Comparison of ENCODE assay signal across 6 worm cellular contexts in the genomic region with DNA sequence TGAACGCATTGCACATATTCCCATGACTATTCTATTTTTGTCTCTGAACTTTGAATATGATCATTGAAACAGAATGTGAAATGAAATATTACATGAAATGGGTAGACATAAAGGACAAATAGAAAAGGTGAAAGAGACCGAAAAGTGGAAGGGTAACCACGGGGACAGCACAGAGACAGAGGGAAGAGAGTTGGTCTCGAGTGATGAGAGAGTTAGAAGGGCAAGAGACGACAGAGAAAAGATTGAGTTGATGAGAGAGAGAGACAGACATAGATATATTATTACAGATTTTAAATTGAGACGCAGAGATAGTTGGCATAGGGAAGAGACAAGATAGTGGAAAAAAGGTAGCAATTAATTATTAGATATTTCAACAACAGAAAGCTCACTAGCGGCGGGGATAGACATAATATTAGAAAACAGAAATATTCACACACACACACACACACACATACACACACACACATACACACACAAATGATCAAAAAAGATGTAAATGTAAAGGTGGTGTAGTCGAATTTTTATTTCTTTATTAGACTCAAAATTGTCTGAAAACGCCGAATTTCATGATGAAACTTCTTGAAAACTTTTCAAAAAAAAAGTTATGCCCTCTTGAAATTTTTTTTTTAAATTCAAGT.
TF ChIP-seq lines count a peak whose summit lies in the region.

No protein-coding gene starts in this region.

TF ChIP-seq in whole organism, L1 larva, 84 proteins besides CTCF, POLR2A, EP300 and RAD21 (continued from another document and continues in another):
- TF ChIP-seq tlp-1 (tag; optimal IDR thresholded peaks at IDR 0.05; lab: Kevin White, UChicago) (no peak), isw-1 (GFP tag; IDR thresholded peaks at IDR 0.05; lab: Robert Waterston, UW) (no peak), fkh-10 (GFP tag; optimal IDR thresholded peaks at IDR 0.05; lab: Kevin White, UChicago) (no peak), zip-4 (GFP tag; optimal IDR thresholded peaks at IDR 0.05; lab: Kevin White, UChicago) (no peak), pqm-1 (tag; optimal IDR thresholded peaks at IDR 0.05; lab: Kevin White, UChicago) (no peak), C16A3.4 (tag; optimal IDR thresholded peaks at IDR 0.05; lab: Kevin White, UChicago) (peak; percentile 72), egl-13 (tag; optimal IDR thresholded peaks at IDR 0.05; lab: Kevin White, UChicago) (peak; percentile 2), F16B12.6 (tag; optimal IDR thresholded peaks at IDR 0.05; lab: Kevin White, UChicago) (peak; percentile 28), skn-1 (tag; optimal IDR thresholded peaks at IDR 0.05; lab: Kevin White, UChicago) (peak; percentile 61), lin-35 (GFP tag; optimal IDR thresholded peaks at IDR 0.05; lab: Kevin White, UChicago) (peak; percentile 44 to 73), unc-130 (tag; optimal IDR thresholded peaks at IDR 0.05; lab: Kevin White, UChicago) (no peak), alr-1 (tag; optimal IDR thresholded peaks at IDR 0.05; lab: Kevin White, UChicago; ENCODE audit: borderline replicate concordance) (no peak), efl-3 (GFP tag; optimal IDR thresholded peaks at IDR 0.05; lab: Kevin White, UChicago) (no peak), xbp-1 (tag; optimal IDR thresholded peaks at IDR 0.05; lab: Kevin White, UChicago) (peak; percentile 50), ceh-88 (GFP tag; IDR thresholded peaks at IDR 0.05; lab: Robert Waterston, UW) (no peak), lin-13 (GFP tag; optimal IDR thresholded peaks at IDR 0.05; lab: Kevin White, UChicago) (peak; percentile 2), snu-23 (GFP tag; optimal IDR thresholded peaks at IDR 0.05; lab: Kevin White, UChicago) (peak; percentile 88), swsn-7 (tag; optimal IDR thresholded peaks at IDR 0.05; lab: Kevin White, UChicago) (peak; percentile 74), egl-27 (tag; optimal IDR thresholded peaks at IDR 0.05; lab: Kevin White, UChicago) (peak; percentile 72 to 78), fos-1 (tag; optimal IDR thresholded peaks at IDR 0.05; lab: Kevin White, UChicago) (peak; percentile 41), snpc-4 (tag; optimal IDR thresholded peaks at IDR 0.05; lab: Kevin White, UChicago) (peak; percentile 13)

TF ChIP-seq in whole organism, L2 larva, 48 proteins besides CTCF, POLR2A, EP300 and RAD21 (continued from another document and continues in another):
- no peak for TF ChIP-seq mbf-1 (tag; optimal IDR thresholded peaks at IDR 0.05; lab: Kevin White, UChicago)
- peak; percentile 71 for TF ChIP-seq C34F6.9 (tag; optimal IDR thresholded peaks at IDR 0.05; lab: Kevin White, UChicago)
- no peak for TF ChIP-seq nhr-23 (tag; optimal IDR thresholded peaks at IDR 0.05; lab: Kevin White, UChicago)
- TF ChIP-seq alr-1 (tag; optimal IDR thresholded peaks at IDR 0.05; lab: Kevin White, UChicago) = no peak
- TF ChIP-seq crh-2 (tag; optimal IDR thresholded peaks at IDR 0.05; lab: Kevin White, UChicago) = peak; percentile 79
- TF ChIP-seq nhr-10 (tag; optimal IDR thresholded peaks at IDR 0.05; lab: Kevin White, UChicago) = peak; percentile 35
- peak; percentile 74 for TF ChIP-seq sma-3 (GFP tag; optimal IDR thresholded peaks at IDR 0.05; lab: Kevin White, UChicago)
- peak; percentile 25 to 69 for TF ChIP-seq lsy-2 (tag; optimal IDR thresholded peaks at IDR 0.05; lab: Kevin White, UChicago)
- TF ChIP-seq nhr-12 (tag; optimal IDR thresholded peaks at IDR 0.05; lab: Kevin White, UChicago) = no peak
- TF ChIP-seq ztf-11 (tag; optimal IDR thresholded peaks at IDR 0.05; lab: Kevin White, UChicago) = no peak
- TF ChIP-seq egl-27 (tag; optimal IDR thresholded peaks at IDR 0.05; lab: Kevin White, UChicago) = peak; percentile 91
- TF ChIP-seq lin-13 (GFP tag; optimal IDR thresholded peaks at IDR 0.05; lab: Kevin White, UChicago) = peak; percentile 64
- no peak for TF ChIP-seq nhr-11 (tag; optimal IDR thresholded peaks at IDR 0.05; lab: Kevin White, UChicago)
- TF ChIP-seq unc-55 (GFP tag; optimal IDR thresholded peaks at IDR 0.05; lab: Kevin White, UChicago) = peak; percentile 61
- TF ChIP-seq elt-1 (tag; optimal IDR thresholded peaks at IDR 0.05; lab: Kevin White, UChicago) = no peak
- no peak for TF ChIP-seq nhr-77 (tag; optimal IDR thresholded peaks at IDR 0.05; lab: Kevin White, UChicago)
- no peak for TF ChIP-seq aly-2 (tag; optimal IDR thresholded peaks at IDR 0.05; lab: Kevin White, UChicago)
- no peak for TF ChIP-seq ZK546.5 (tag; optimal IDR thresholded peaks at IDR 0.05; lab: Kevin White, UChicago)
- no peak for TF ChIP-seq zag-1 (tag; optimal IDR thresholded peaks at IDR 0.05; lab: Kevin White, UChicago)
- no peak for TF ChIP-seq lin-39 (tag; optimal IDR thresholded peaks at IDR 0.05; lab: Kevin White, UChicago)
- TF ChIP-seq ceh-16 (tag; optimal IDR thresholded peaks at IDR 0.05; lab: Kevin White, UChicago) = no peak
- TF ChIP-seq F13H6.1 (tag; optimal IDR thresholded peaks at IDR 0.05; lab: Kevin White, UChicago) = peak; percentile 87

TF ChIP-seq in whole organism, L3 larva, 47 proteins besides CTCF, POLR2A, EP300 and RAD21 (continued from another document and continues in another):
- no peak for TF ChIP-seq egl-5 (tag; optimal IDR thresholded peaks at IDR 0.05; lab: Kevin White, UChicago)
- no peak for TF ChIP-seq lin-39 (tag; optimal IDR thresholded peaks at IDR 0.05; lab: Kevin White, UChicago)
- no peak for TF ChIP-seq ztf-11 (tag; optimal IDR thresholded peaks at IDR 0.05; lab: Kevin White, UChicago)
- TF ChIP-seq aly-2 (tag; optimal IDR thresholded peaks at IDR 0.05; lab: Kevin White, UChicago) = no peak
- no peak for TF ChIP-seq mml-1 (tag; optimal IDR thresholded peaks at IDR 0.05; lab: Kevin White, UChicago)
- TF ChIP-seq skn-1 (tag; optimal IDR thresholded peaks at IDR 0.05; lab: Kevin White, UChicago) = peak; percentile 71
- peak; percentile 85 for TF ChIP-seq nhr-25 (tag; optimal IDR thresholded peaks at IDR 0.05; lab: Kevin White, UChicago)
- TF ChIP-seq fos-1 (tag; optimal IDR thresholded peaks at IDR 0.05; lab: Kevin White, UChicago) = no peak
- TF ChIP-seq nhr-237 (tag; optimal IDR thresholded peaks at IDR 0.05; lab: Kevin White, UChicago) = no peak
- TF ChIP-seq mdl-1 (tag; optimal IDR thresholded peaks at IDR 0.05; lab: Kevin White, UChicago) = peak; percentile 22
- peak; percentile 62 for TF ChIP-seq nhr-23 (tag; optimal IDR thresholded peaks at IDR 0.05; lab: Kevin White, UChicago)
- TF ChIP-seq nhr-43 (tag; optimal IDR thresholded peaks at IDR 0.05; lab: Kevin White, UChicago; ENCODE audit: poor library complexity, severe bottlenecking) = peak; percentile 59
- no peak for TF ChIP-seq fkh-10 (GFP tag; optimal IDR thresholded peaks at IDR 0.05; lab: Kevin White, UChicago)
- TF ChIP-seq ama-1 (optimal IDR thresholded peaks at IDR 0.05; lab: Kevin White, UChicago) = no peak
- TF ChIP-seq hmg-11 (tag; optimal IDR thresholded peaks at IDR 0.05; lab: Kevin White, UChicago) = peak; percentile 28
- TF ChIP-seq ceh-9 (tag; optimal IDR thresholded peaks at IDR 0.05; lab: Kevin White, UChicago) = no peak
- TF ChIP-seq R02D3.7 (tag; optimal IDR thresholded peaks at IDR 0.05; lab: Kevin White, UChicago) = no peak
- no peak for TF ChIP-seq nhr-67 (tag; optimal IDR thresholded peaks at IDR 0.05; lab: Kevin White, UChicago)
- TF ChIP-seq ceh-16 (tag; optimal IDR thresholded peaks at IDR 0.05; lab: Kevin White, UChicago) = no peak
- TF ChIP-seq pqm-1 (tag; optimal IDR thresholded peaks at IDR 0.05; lab: Kevin White, UChicago) = peak; percentile 74
- no peak for TF ChIP-seq ZK546.5 (tag; optimal IDR thresholded peaks at IDR 0.05; lab: Kevin White, UChicago)
- TF ChIP-seq sea-2 (GFP tag; optimal IDR thresholded peaks at IDR 0.05; lab: Kevin White, UChicago) = no peak
- no peak for TF ChIP-seq ztf-4 (tag; optimal IDR thresholded peaks at IDR 0.05; lab: Kevin White, UChicago)

TF ChIP-seq in whole organism, L4 larva, 104 proteins besides CTCF, POLR2A, EP300 and RAD21 (continued from another document and continues in another):
- TF ChIP-seq unc-39 (tag; optimal IDR thresholded peaks at IDR 0.05; lab: Kevin White, UChicago) (no peak), ZK337.2 (GFP tag; IDR thresholded peaks at IDR 0.05; lab: Robert Waterston, UW) (no peak), nhr-11 (tag; optimal IDR thresholded peaks at IDR 0.05; lab: Kevin White, UChicago) (peak; percentile 9), zip-11 (GFP tag; IDR thresholded peaks at IDR 0.05; lab: Robert Waterston, UW) (no peak), daf-16 (GFP tag; optimal IDR thresholded peaks at IDR 0.05; lab: Kevin White, UChicago) (no peak), daf-16 (tag; optimal IDR thresholded peaks at IDR 0.05; lab: Kevin White, UChicago) (peak; percentile 67), lin-1 (GFP tag; IDR thresholded peaks at IDR 0.05; lab: Robert Waterston, UW) (0 out of 2 replicates have a peak, but pooled peaks have one; percentile 26), lir-3 (tag; optimal IDR thresholded peaks at IDR 0.05; lab: Kevin White, UChicago) (no peak), nhr-10 (tag; optimal IDR thresholded peaks at IDR 0.05; lab: Kevin White, UChicago) (peak; percentile 88), Y48G9A.11 (GFP tag; IDR thresholded peaks at IDR 0.05; lab: Robert Waterston, UW) (no peak), ces-1 (GFP tag; optimal IDR thresholded peaks at IDR 0.05; lab: Kevin White, UChicago) (no peak), lin-39 (tag; optimal IDR thresholded peaks at IDR 0.05; lab: Kevin White, UChicago) (no peak), nhr-28 (tag; optimal IDR thresholded peaks at IDR 0.05; lab: Kevin White, UChicago) (peak; percentile 87), skn-1 (tag; optimal IDR thresholded peaks at IDR 0.05; lab: Kevin White, UChicago) (no peak), daf-12 (tag; optimal IDR thresholded peaks at IDR 0.05; lab: Kevin White, UChicago) (no peak), nhr-237 (tag; optimal IDR thresholded peaks at IDR 0.05; lab: Kevin White, UChicago) (no peak), lim-7 (GFP tag; IDR thresholded peaks at IDR 0.05; lab: Robert Waterston, UW) (no peak), zag-1 (tag; optimal IDR thresholded peaks at IDR 0.05; lab: Kevin White, UChicago) (no peak), gei-8 (GFP tag; optimal IDR thresholded peaks at IDR 0.05; lab: Kevin White, UChicago) (no peak), mxl-3 (GFP tag; optimal IDR thresholded peaks at IDR 0.05; lab: Kevin White, UChicago) (peak; percentile 74), rbr-2 (tag; optimal IDR thresholded peaks at IDR 0.05; lab: Kevin White, UChicago) (peak; percentile 34), Y75B8A.6 (GFP tag; IDR thresholded peaks at IDR 0.05; lab: Robert Waterston, UW) (no peak), dmd-6 (GFP tag; IDR thresholded peaks at IDR 0.05; lab: Robert Waterston, UW) (peak; percentile 77), ceh-44 (GFP tag; IDR thresholded peaks at IDR 0.05; lab: Robert Waterston, UW) (no peak)

TF ChIP-seq in whole organism, late embryonic, 69 proteins besides CTCF, POLR2A, EP300 and RAD21 (continued from another document and continues in another):
- TF ChIP-seq mec-3 (tag; optimal IDR thresholded peaks at IDR 0.05; lab: Kevin White, UChicago; ENCODE audit: borderline replicate concordance) = no peak
- TF ChIP-seq K09A11.1 (tag; optimal IDR thresholded peaks at IDR 0.05; lab: Kevin White, UChicago; ENCODE audit: insufficient read depth) = no peak
- TF ChIP-seq eyg-1 (tag; optimal IDR thresholded peaks at IDR 0.05; lab: Kevin White, UChicago) = no peak
- no peak for TF ChIP-seq nhr-232 (tag; optimal IDR thresholded peaks at IDR 0.05; lab: Kevin White, UChicago)
- no peak for TF ChIP-seq ceh-19 (GFP tag; optimal IDR thresholded peaks at IDR 0.05; lab: Kevin White, UChicago)
- TF ChIP-seq ets-4 (tag; optimal IDR thresholded peaks at IDR 0.05; lab: Kevin White, UChicago) = no peak
- TF ChIP-seq pax-1 (tag; optimal IDR thresholded peaks at IDR 0.05; lab: Kevin White, UChicago) = no peak
- no peak for TF ChIP-seq nhr-11 (tag; optimal IDR thresholded peaks at IDR 0.05; lab: Kevin White, UChicago)
- TF ChIP-seq lim-6 (tag; optimal IDR thresholded peaks at IDR 0.05; lab: Kevin White, UChicago) = no peak
- no peak for TF ChIP-seq elt-2 (tag; optimal IDR thresholded peaks at IDR 0.05; lab: Kevin White, UChicago)
- no peak for TF ChIP-seq C38D4.7 (GFP tag; optimal IDR thresholded peaks at IDR 0.05; lab: Kevin White, UChicago)
- TF ChIP-seq sox-2 (GFP tag; IDR thresholded peaks at IDR 0.05; lab: Robert Waterston, UW) = no peak
- TF ChIP-seq odd-2 (tag; optimal IDR thresholded peaks at IDR 0.05; lab: Kevin White, UChicago) = no peak
- no peak for TF ChIP-seq rnt-1 (tag; optimal IDR thresholded peaks at IDR 0.05; lab: Kevin White, UChicago)
- TF ChIP-seq hlh-8 (tag; optimal IDR thresholded peaks at IDR 0.05; lab: Kevin White, UChicago) = no peak
- no peak for TF ChIP-seq dmd-4 (tag; optimal IDR thresholded peaks at IDR 0.05; lab: Kevin White, UChicago; ENCODE audit: borderline replicate concordance)
- TF ChIP-seq ceh-6 (GFP tag; optimal IDR thresholded peaks at IDR 0.05; lab: Kevin White, UChicago) = no peak
- TF ChIP-seq pag-3 (tag; optimal IDR thresholded peaks at IDR 0.05; lab: Kevin White, UChicago; ENCODE audit: borderline replicate concordance) = no peak
- TF ChIP-seq pat-9 (tag; optimal IDR thresholded peaks at IDR 0.05; lab: Kevin White, UChicago) = no peak
- TF ChIP-seq ceh-48 (tag; optimal IDR thresholded peaks at IDR 0.05; lab: Kevin White, UChicago) = no peak
- TF ChIP-seq pha-4 (tag; optimal IDR thresholded peaks at IDR 0.05; lab: Kevin White, UChicago) = no peak
- TF ChIP-seq ceh-34 (tag; optimal IDR thresholded peaks at IDR 0.05; lab: Kevin White, UChicago) = peak; percentile 40
- TF ChIP-seq ahr-1 (tag; optimal IDR thresholded peaks at IDR 0.05; lab: Kevin White, UChicago) = no peak
- TF ChIP-seq fkh-6 (tag; optimal IDR thresholded peaks at IDR 0.05; lab: Kevin White, UChicago) = no peak
- TF ChIP-seq ttx-3 (tag; optimal IDR thresholded peaks at IDR 0.05; lab: Kevin White, UChicago) = no peak

TF ChIP-seq in whole organism, young adult, 124 proteins besides CTCF, POLR2A, EP300 and RAD21 (continued from another document and continues in another):
- TF ChIP-seq egl-44 (GFP tag; IDR thresholded peaks at IDR 0.05; lab: Robert Waterston, UW) = no peak
- TF ChIP-seq ztf-25 (GFP tag; IDR thresholded peaks at IDR 0.05; lab: Robert Waterston, UW) = no peak
- no peak for TF ChIP-seq ets-4 (GFP tag; optimal IDR thresholded peaks at IDR 0.05; lab: Kevin White, UChicago)
- no peak for TF ChIP-seq die-1 (tag; optimal IDR thresholded peaks at IDR 0.05; lab: Kevin White, UChicago)
- TF ChIP-seq tbp1 (GFP tag; optimal IDR thresholded peaks at IDR 0.05; lab: Kevin White, UChicago) = peak; percentile 21
- no peak for TF ChIP-seq ztf-26 (tag; optimal IDR thresholded peaks at IDR 0.05; lab: Kevin White, UChicago)
- TF ChIP-seq ceh-40 (GFP tag; IDR thresholded peaks at IDR 0.05; lab: Robert Waterston, UW) = no peak
- no peak for TF ChIP-seq nfyb-1 (GFP tag; IDR thresholded peaks at IDR 0.05; lab: Robert Waterston, UW)
- TF ChIP-seq hmg-1.2 (GFP tag; IDR thresholded peaks at IDR 0.05; lab: Robert Waterston, UW) = peak; percentile 79
- TF ChIP-seq madf-6 (GFP tag; IDR thresholded peaks at IDR 0.05; lab: Robert Waterston, UW) = no peak
- no peak for TF ChIP-seq Y95B8A.8 (GFP tag; IDR thresholded peaks at IDR 0.05; lab: Robert Waterston, UW)
- TF ChIP-seq F39B2.1 (GFP tag; IDR thresholded peaks at IDR 0.05; lab: Robert Waterston, UW) = no peak
- no peak for TF ChIP-seq bed-1 (GFP tag; IDR thresholded peaks at IDR 0.05; lab: Robert Waterston, UW)
- no peak for TF ChIP-seq ceh-58 (GFP tag; IDR thresholded peaks at IDR 0.05; lab: Robert Waterston, UW)
- TF ChIP-seq attf-3 (GFP tag; conservative IDR thresholded peaks at IDR 0.05; lab: Robert Waterston, UW) = no peak
- no peak for TF ChIP-seq lsy-27 (tag; optimal IDR thresholded peaks at IDR 0.05; lab: Kevin White, UChicago; ENCODE audit: borderline replicate concordance, insufficient read depth)
- TF ChIP-seq nhr-27 (tag; optimal IDR thresholded peaks at IDR 0.05; lab: Kevin White, UChicago) = no peak
- TF ChIP-seq ekl-4 (GFP tag; IDR thresholded peaks at IDR 0.05; lab: Robert Waterston, UW) = no peak
- no peak for TF ChIP-seq nhr-90 (tag; optimal IDR thresholded peaks at IDR 0.05; lab: Kevin White, UChicago)
- TF ChIP-seq Y53G8AR.9 (GFP tag; conservative IDR thresholded peaks at IDR 0.05; lab: Robert Waterston, UW) = no peak
- TF ChIP-seq D2030.7 (GFP tag; IDR thresholded peaks at IDR 0.05; lab: Robert Waterston, UW) = no peak
- TF ChIP-seq F23B12.7 (tag; optimal IDR thresholded peaks at IDR 0.05; lab: Kevin White, UChicago; ENCODE audit: insufficient read depth) = no peak
- TF ChIP-seq attf-5 (GFP tag; optimal IDR thresholded peaks at IDR 0.05; lab: Kevin White, UChicago) = peak; percentile 71
- TF ChIP-seq sdz-38 (tag; optimal IDR thresholded peaks at IDR 0.05; lab: Kevin White, UChicago) = no peak
- no peak for TF ChIP-seq rpc-1 (optimal IDR thresholded peaks at IDR 0.05; lab: Kevin White, UChicago)
- TF ChIP-seq rpc-1 (tag; optimal IDR thresholded peaks at IDR 0.05; lab: Kevin White, UChicago) = no peak
- no peak for TF ChIP-seq dpff-1 (tag; optimal IDR thresholded peaks at IDR 0.05; lab: Kevin White, UChicago)
- no peak; the same call in 1 of the 2 replicates for TF ChIP-seq K11D2.4 (GFP tag; IDR thresholded peaks at IDR 0.05; lab: Robert Waterston, UW)
